1 fruit fly cellular context compared by ENCODE assay signal in the genomic region with DNA sequence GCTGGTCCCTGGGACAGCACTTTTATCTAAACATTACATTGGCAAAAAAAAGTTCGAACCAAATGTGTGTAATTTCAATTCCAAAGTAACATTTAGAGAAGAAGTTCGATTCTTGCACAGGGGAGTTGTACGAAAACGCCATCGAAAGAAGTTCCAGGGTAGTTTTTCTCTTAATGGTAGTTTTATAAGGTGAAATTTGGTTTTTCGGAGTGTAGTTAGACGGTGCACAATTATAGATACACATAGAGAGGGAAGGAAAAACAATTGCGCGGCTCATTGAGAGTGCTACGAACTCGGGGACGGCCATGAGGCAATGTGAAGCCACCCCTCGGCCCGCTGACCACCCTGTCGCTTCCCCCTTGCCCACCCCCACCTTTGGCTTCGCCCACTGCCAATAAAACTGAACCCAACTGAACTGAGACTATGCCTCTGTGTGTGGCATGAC.
TF ChIP-seq lines count a peak whose summit lies in the region.

No protein-coding gene starts in this region.

TF ChIP-seq in whole organism, embryonic, 481 proteins besides CTCF, POLR2A, EP300 and RAD21 (continued from another document and continues in another):
- TF ChIP-seq abd-A (tag; optimal IDR thresholded peaks at IDR 0.05; lab: Kevin White, UChicago): peak; percentile 49
- no peak for TF ChIP-seq CG14965 (GFP tag; optimal IDR thresholded peaks at IDR 0.05; lab: Kevin White, UChicago; ENCODE audit: borderline replicate concordance)
- TF ChIP-seq ken (GFP tag; IDR thresholded peaks at IDR 0.05; lab: Robert Waterston, UW): peak; percentile 60; the same call in 1 of the 3 replicates
- peak; percentile 59 for TF ChIP-seq CG10366 (GFP tag; IDR thresholded peaks at IDR 0.05; lab: Robert Waterston, UW)
- no peak for TF ChIP-seq CG3838 (GFP tag; optimal IDR thresholded peaks at IDR 0.05; lab: Kevin White, UChicago)
- TF ChIP-seq CG10147 (GFP tag; optimal IDR thresholded peaks at IDR 0.05; lab: Kevin White, UChicago): peak; percentile 47
- TF ChIP-seq pan (optimal IDR thresholded peaks at IDR 0.05; lab: Kevin White, UChicago): no peak
- peak in 1 of 2 experiments; percentile 65 for TF ChIP-seq pan (GFP tag; optimal IDR thresholded peaks at IDR 0.05 in 1 of 2, IDR thresholded peaks at IDR 0.05 in 1 of 2)
- no peak for TF ChIP-seq grn (GFP tag; optimal IDR thresholded peaks at IDR 0.05; lab: Kevin White, UChicago)
- TF ChIP-seq Max (GFP tag; optimal IDR thresholded peaks at IDR 0.05; lab: Kevin White, UChicago): peak; percentile 12
- no peak for TF ChIP-seq CG4854 (GFP tag; optimal IDR thresholded peaks at IDR 0.05; lab: Kevin White, UChicago)
- TF ChIP-seq ac (GFP tag; optimal IDR thresholded peaks at IDR 0.05; lab: Kevin White, UChicago): no peak
- no peak; the same call in 1 of the 2 replicates for TF ChIP-seq CG1024 (GFP tag; IDR thresholded peaks at IDR 0.05; lab: Robert Waterston, UW)
- peak in 1 of 2 experiments; percentile 15 for TF ChIP-seq Hr78 (GFP tag; optimal IDR thresholded peaks at IDR 0.05; lab: Kevin White, UChicago)
- no peak for TF ChIP-seq gcm2 (GFP tag; optimal IDR thresholded peaks at IDR 0.05; lab: Kevin White, UChicago)
- TF ChIP-seq sd (tag; optimal IDR thresholded peaks at IDR 0.05; lab: Kevin White, UChicago): no peak
- peak; percentile 68 for TF ChIP-seq Xrp1 (GFP tag; IDR thresholded peaks at IDR 0.05; lab: Robert Waterston, UW)
- TF ChIP-seq crc (GFP tag; optimal IDR thresholded peaks at IDR 0.05; lab: Kevin White, UChicago): peak; percentile 9
- TF ChIP-seq corto (GFP tag; optimal IDR thresholded peaks at IDR 0.05; lab: Kevin White, UChicago): peak; percentile 30
- TF ChIP-seq CG5180 (GFP tag; optimal IDR thresholded peaks at IDR 0.05; lab: Kevin White, UChicago): peak; percentile 24
- TF ChIP-seq pzg (GFP tag; optimal IDR thresholded peaks at IDR 0.05; lab: Kevin White, UChicago): no peak
- no peak for TF ChIP-seq otp (GFP tag; IDR thresholded peaks at IDR 0.05; lab: Robert Waterston, UW)
- TF ChIP-seq Dek (tag; optimal IDR thresholded peaks at IDR 0.05; lab: Kevin White, UChicago): peak; percentile 32
- TF ChIP-seq HmgZ (tag; optimal IDR thresholded peaks at IDR 0.05; lab: Kevin White, UChicago): peak; percentile 58
- TF ChIP-seq CG13287 (GFP tag; IDR thresholded peaks at IDR 0.05; lab: Robert Waterston, UW; ENCODE audit: partially characterized antibody): no peak
- peak; percentile 68 for TF ChIP-seq Blimp-1 (GFP tag; optimal IDR thresholded peaks at IDR 0.05; lab: Kevin White, UChicago)
- 0 out of 3 replicates have a peak, but pooled peaks have one; percentile 49 for TF ChIP-seq CG11456 (GFP tag; IDR thresholded peaks at IDR 0.05; lab: Robert Waterston, UW)
- TF ChIP-seq Chrac-16 (GFP tag; optimal IDR thresholded peaks at IDR 0.05; lab: Kevin White, UChicago): peak; percentile 62
- peak; percentile 49 for TF ChIP-seq dmrt11E (tag; optimal IDR thresholded peaks at IDR 0.05; lab: Kevin White, UChicago)
- TF ChIP-seq D19B (GFP tag; optimal IDR thresholded peaks at IDR 0.05; lab: Kevin White, UChicago): peak; percentile 44
- peak; percentile 55 for TF ChIP-seq CG8388 (GFP tag; optimal IDR thresholded peaks at IDR 0.05; lab: Kevin White, UChicago)
- TF ChIP-seq crp (GFP tag; optimal IDR thresholded peaks at IDR 0.05; lab: Kevin White, UChicago): no peak
- TF ChIP-seq br (optimal IDR thresholded peaks at IDR 0.05; lab: Kevin White, UChicago): no peak
- peak; percentile 48 for TF ChIP-seq esg (GFP tag; conservative IDR thresholded peaks at IDR 0.05; lab: Robert Waterston, UW)
- TF ChIP-seq CG3407 (GFP tag; optimal IDR thresholded peaks at IDR 0.05; lab: Kevin White, UChicago): no peak
- TF ChIP-seq toy (GFP tag; IDR thresholded peaks at IDR 0.05; lab: Robert Waterston, UW): 0 out of 2 replicates have a peak, but pooled peaks have one; percentile 29
- TF ChIP-seq CG6683 (GFP tag; optimal IDR thresholded peaks at IDR 0.05; lab: Kevin White, UChicago): peak; percentile 44
- TF ChIP-seq amos (GFP tag; IDR thresholded peaks at IDR 0.05; lab: Robert Waterston, UW; ENCODE audit: partially characterized antibody): no peak
- peak; percentile 62 for TF ChIP-seq HHEX (GFP tag; optimal IDR thresholded peaks at IDR 0.05; lab: Kevin White, UChicago)
- TF ChIP-seq Bgb (GFP tag; IDR thresholded peaks at IDR 0.05; lab: Robert Waterston, UW; ENCODE audit: partially characterized antibody): 0 out of 2 replicates have a peak, but pooled peaks have one; percentile 19
- TF ChIP-seq slou (GFP tag; optimal IDR thresholded peaks at IDR 0.05; lab: Kevin White, UChicago): peak; percentile 21
- peak; percentile 56 for TF ChIP-seq CG8944 (GFP tag; optimal IDR thresholded peaks at IDR 0.05; lab: Kevin White, UChicago)
- TF ChIP-seq CG31224 (GFP tag; IDR thresholded peaks at IDR 0.05; lab: Robert Waterston, UW): no peak
- peak; percentile 47 for TF ChIP-seq Camta (GFP tag; optimal IDR thresholded peaks at IDR 0.05; lab: Kevin White, UChicago)
- no peak for TF ChIP-seq Stat92E (GFP tag; optimal IDR thresholded peaks at IDR 0.05; lab: Kevin White, UChicago)
- peak; percentile 34 for TF ChIP-seq pho (GFP tag; optimal IDR thresholded peaks at IDR 0.05; lab: Kevin White, UChicago)
- peak; percentile 22 for TF ChIP-seq CG13296 (GFP tag; optimal IDR thresholded peaks at IDR 0.05; lab: Kevin White, UChicago)
- TF ChIP-seq CG9797 (GFP tag; optimal IDR thresholded peaks at IDR 0.05; lab: Kevin White, UChicago): no peak
- peak; percentile 69 for TF ChIP-seq NfI (GFP tag; optimal IDR thresholded peaks at IDR 0.05; lab: Kevin White, UChicago)
- TF ChIP-seq Oli (tag; optimal IDR thresholded peaks at IDR 0.05; lab: Kevin White, UChicago): peak; percentile 67
- peak; percentile 78 for TF ChIP-seq gem (tag; optimal IDR thresholded peaks at IDR 0.05; lab: Kevin White, UChicago)
- TF ChIP-seq NK7.1 (GFP tag; optimal IDR thresholded peaks at IDR 0.05; lab: Kevin White, UChicago): no peak
- peak; percentile 53 for TF ChIP-seq CG1647 (GFP tag; optimal IDR thresholded peaks at IDR 0.05; lab: Kevin White, UChicago)
- TF ChIP-seq CG7786 (GFP tag; optimal IDR thresholded peaks at IDR 0.05; lab: Kevin White, UChicago): peak; percentile 68
- TF ChIP-seq Tbp (GFP tag; optimal IDR thresholded peaks at IDR 0.05; lab: Kevin White, UChicago): no peak
- TF ChIP-seq Dfd (GFP tag; optimal IDR thresholded peaks at IDR 0.05; lab: Kevin White, UChicago): no peak
- no peak for TF ChIP-seq stwl (tag; optimal IDR thresholded peaks at IDR 0.05; lab: Kevin White, UChicago)
- peak; percentile 91 for TF ChIP-seq Med (GFP tag; lab: Kevin White, UChicago)
- TF ChIP-seq Nf-YA (GFP tag; IDR thresholded peaks at IDR 0.05; lab: Robert Waterston, UW): no peak; the same call in 1 of the 2 replicates
- TF ChIP-seq CG9932 (GFP tag; IDR thresholded peaks at IDR 0.05; lab: Robert Waterston, UW): peak; percentile 56
- TF ChIP-seq MESR4 (GFP tag; optimal IDR thresholded peaks at IDR 0.05; lab: Kevin White, UChicago): no peak
- no peak for TF ChIP-seq unc-4 (GFP tag; IDR thresholded peaks at IDR 0.05; lab: Robert Waterston, UW; ENCODE audit: partially characterized antibody)
- TF ChIP-seq da (GFP tag; optimal IDR thresholded peaks at IDR 0.05; lab: Kevin White, UChicago): no peak
- TF ChIP-seq Doc2 (GFP tag; IDR thresholded peaks at IDR 0.05; lab: Robert Waterston, UW): no peak
- peak; percentile 51 for TF ChIP-seq cwo (GFP tag; optimal IDR thresholded peaks at IDR 0.05; lab: Kevin White, UChicago)
- no peak for TF ChIP-seq p53 (GFP tag; optimal IDR thresholded peaks at IDR 0.05; lab: Kevin White, UChicago)
- peak; percentile 66 for TF ChIP-seq tgo (GFP tag; IDR thresholded peaks at IDR 0.05; lab: Robert Waterston, UW)
- peak; percentile 82 for TF ChIP-seq stc (GFP tag; IDR thresholded peaks at IDR 0.05; lab: Robert Waterston, UW)
- TF ChIP-seq CG14710 (tag; optimal IDR thresholded peaks at IDR 0.05; lab: Kevin White, UChicago): peak; percentile 48
- TF ChIP-seq maf-S (GFP tag; optimal IDR thresholded peaks at IDR 0.05; lab: Kevin White, UChicago): peak; percentile 26
- TF ChIP-seq yki (optimal IDR thresholded peaks at IDR 0.05; lab: Kevin White, UChicago): no peak
- peak; percentile 55; the same call in 1 of the 2 replicates for TF ChIP-seq ttk (GFP tag; IDR thresholded peaks at IDR 0.05; lab: Robert Waterston, UW)
- no peak for TF ChIP-seq CG33213 (GFP tag; optimal IDR thresholded peaks at IDR 0.05; lab: Kevin White, UChicago)
- peak; percentile 38 for TF ChIP-seq CHES-1-like (GFP tag; optimal IDR thresholded peaks at IDR 0.05; lab: Kevin White, UChicago)
- peak; percentile 52 for TF ChIP-seq zf30C (GFP tag; optimal IDR thresholded peaks at IDR 0.05; lab: Kevin White, UChicago)
- no peak for TF ChIP-seq CG15479 (GFP tag; optimal IDR thresholded peaks at IDR 0.05; lab: Kevin White, UChicago)
- TF ChIP-seq Mes4 (GFP tag; optimal IDR thresholded peaks at IDR 0.05; lab: Kevin White, UChicago): peak; percentile 5
- 0 out of 2 replicates have a peak, but pooled peaks have one; percentile 35 for TF ChIP-seq Rx (GFP tag; IDR thresholded peaks at IDR 0.05; lab: Robert Waterston, UW)
- peak; percentile 60 for TF ChIP-seq Hmr (GFP tag; optimal IDR thresholded peaks at IDR 0.05; lab: Kevin White, UChicago)
- peak; percentile 65 for TF ChIP-seq grau (tag; optimal IDR thresholded peaks at IDR 0.05; lab: Kevin White, UChicago)
- no peak for TF ChIP-seq wek (GFP tag; optimal IDR thresholded peaks at IDR 0.05; lab: Kevin White, UChicago)
- TF ChIP-seq Rfx (GFP tag; IDR thresholded peaks at IDR 0.05; lab: Robert Waterston, UW): peak; percentile 66
- TF ChIP-seq kay (GFP tag; optimal IDR thresholded peaks at IDR 0.05; lab: Kevin White, UChicago): peak; percentile 82
- no peak for TF ChIP-seq sima (GFP tag; optimal IDR thresholded peaks at IDR 0.05; lab: Kevin White, UChicago)
- no peak; the same call in 1 of the 2 replicates for TF ChIP-seq GATAe (GFP tag; conservative IDR thresholded peaks at IDR 0.05; lab: Robert Waterston, UW)
- TF ChIP-seq pita (GFP tag; optimal IDR thresholded peaks at IDR 0.05; lab: Kevin White, UChicago): no peak
- TF ChIP-seq Hand (GFP tag; optimal IDR thresholded peaks at IDR 0.05; lab: Kevin White, UChicago): peak; percentile 38
- TF ChIP-seq Dip2 (GFP tag; IDR thresholded peaks at IDR 0.05; lab: Robert Waterston, UW): no peak
- 0 out of 2 replicates have a peak, but pooled peaks have one; percentile 11 for TF ChIP-seq CG17612 (GFP tag; IDR thresholded peaks at IDR 0.05; lab: Robert Waterston, UW)
- TF ChIP-seq cad (GFP tag; optimal IDR thresholded peaks at IDR 0.05; lab: Kevin White, UChicago): no peak
- TF ChIP-seq ab (GFP tag; optimal IDR thresholded peaks at IDR 0.05; lab: Kevin White, UChicago): peak; percentile 36
- peak; percentile 66 for TF ChIP-seq tx (GFP tag; optimal IDR thresholded peaks at IDR 0.05; lab: Kevin White, UChicago)
- TF ChIP-seq CG8281 (tag; optimal IDR thresholded peaks at IDR 0.05; lab: Kevin White, UChicago): peak; percentile 29
- peak; percentile 76 for TF ChIP-seq Ptx1 (GFP tag; IDR thresholded peaks at IDR 0.05; lab: Robert Waterston, UW)
- no peak for TF ChIP-seq CG42726 (GFP tag; IDR thresholded peaks at IDR 0.05; lab: Robert Waterston, UW; ENCODE audit: partially characterized antibody)
- no peak for TF ChIP-seq B-H2 (GFP tag; optimal IDR thresholded peaks at IDR 0.05; lab: Kevin White, UChicago)
- TF ChIP-seq tna (GFP tag; IDR thresholded peaks at IDR 0.05; lab: Robert Waterston, UW; ENCODE audit: partially characterized antibody): no peak
- TF ChIP-seq usp (GFP tag; optimal IDR thresholded peaks at IDR 0.05; lab: Kevin White, UChicago): no peak
- peak; percentile 41 for TF ChIP-seq btn (GFP tag; optimal IDR thresholded peaks at IDR 0.05; lab: Kevin White, UChicago)
- peak; percentile 75 for TF ChIP-seq Fer3 (tag; optimal IDR thresholded peaks at IDR 0.05; lab: Kevin White, UChicago)
- TF ChIP-seq jigr1 (GFP tag; IDR thresholded peaks at IDR 0.05; lab: Robert Waterston, UW): no peak
- no peak for TF ChIP-seq trh (GFP tag; optimal IDR thresholded peaks at IDR 0.05; lab: Kevin White, UChicago)
- TF ChIP-seq CG18599 (GFP tag; optimal IDR thresholded peaks at IDR 0.05; lab: Kevin White, UChicago): peak; percentile 83
- TF ChIP-seq CG34376 (GFP tag; optimal IDR thresholded peaks at IDR 0.05; lab: Kevin White, UChicago): no peak
- peak; percentile 16 for TF ChIP-seq CG18011 (GFP tag; optimal IDR thresholded peaks at IDR 0.05; lab: Kevin White, UChicago)
- no peak for TF ChIP-seq trem (tag; optimal IDR thresholded peaks at IDR 0.05; lab: Kevin White, UChicago)
- no peak for TF ChIP-seq Gsc (GFP tag; IDR thresholded peaks at IDR 0.05; lab: Robert Waterston, UW)
- peak; percentile 59 to 67 for TF ChIP-seq dpn (GFP tag; optimal IDR thresholded peaks at IDR 0.05; lab: Kevin White, UChicago)
- peak; percentile 26 for TF ChIP-seq CG4820 (GFP tag; optimal IDR thresholded peaks at IDR 0.05; lab: Kevin White, UChicago)
- no peak; the same call in 1 of the 2 replicates for TF ChIP-seq E2f2 (GFP tag; IDR thresholded peaks at IDR 0.05; lab: Robert Waterston, UW)
- peak; percentile 48 for TF ChIP-seq Dad (GFP tag; optimal IDR thresholded peaks at IDR 0.05; lab: Kevin White, UChicago)
- no peak for TF ChIP-seq mld (GFP tag; IDR thresholded peaks at IDR 0.05; lab: Robert Waterston, UW; ENCODE audit: partially characterized antibody)
- TF ChIP-seq Aef1 (GFP tag; IDR thresholded peaks at IDR 0.05; lab: Robert Waterston, UW): peak; percentile 46; the same call in 1 of the 3 replicates
- no peak for TF ChIP-seq oc (tag; optimal IDR thresholded peaks at IDR 0.05; lab: Kevin White, UChicago)
- peak; percentile 43 for TF ChIP-seq chn (GFP tag; optimal IDR thresholded peaks at IDR 0.05; lab: Kevin White, UChicago)
- peak; percentile 13 for TF ChIP-seq gcm (GFP tag; optimal IDR thresholded peaks at IDR 0.05; lab: Kevin White, UChicago)
- TF ChIP-seq CG15696 (tag; optimal IDR thresholded peaks at IDR 0.05; lab: Kevin White, UChicago): peak; percentile 19
- peak; percentile 63; the same call in 2 of the 3 replicates for TF ChIP-seq CG34422 (GFP tag; IDR thresholded peaks at IDR 0.05; lab: Robert Waterston, UW)
- TF ChIP-seq sim (GFP tag; IDR thresholded peaks at IDR 0.05; lab: Robert Waterston, UW): no peak
- peak; percentile 42 for TF ChIP-seq CG12942 (GFP tag; optimal IDR thresholded peaks at IDR 0.05; lab: Kevin White, UChicago)
- peak; percentile 81 for TF ChIP-seq lab (GFP tag; optimal IDR thresholded peaks at IDR 0.05; lab: Kevin White, UChicago)
- TF ChIP-seq CG2875 (GFP tag; optimal IDR thresholded peaks at IDR 0.05; lab: Kevin White, UChicago): peak; percentile 30
- peak; percentile 4 for TF ChIP-seq CG9437 (GFP tag; optimal IDR thresholded peaks at IDR 0.05; lab: Kevin White, UChicago)
- peak in 1 of 2 experiments; percentile 69 for TF ChIP-seq eve (GFP tag; optimal IDR thresholded peaks at IDR 0.05; lab: Kevin White, UChicago)
- TF ChIP-seq repo (GFP tag; optimal IDR thresholded peaks at IDR 0.05; lab: Kevin White, UChicago): peak; percentile 59
